Worm (Caenorhabditis elegans) whole organism, L3 larva: ENCODE results near the gene ZK682.7.
A peak's percentile ranks its signal among the peaks of the same experiment; 100 is the strongest.

Experiments
- R02D3.7 ChIP-seq: fragments of 150-350 bp; optimal IDR thresholded peaks from 2 replicates; lab custom pipeline; 2014; ENCODE audit warnings: missing biosample characterization, missing genetic modification characterization
- ZK546.5 ChIP-seq: sonication (generic microtip); optimal IDR thresholded peaks from 2 replicates; lab custom pipeline; 2017; ENCODE audit warnings: missing biosample characterization, missing genetic modification characterization
- ama-1 ChIP-seq: fragments of 150-350 bp; optimal IDR thresholded peaks from 2 replicates; lab custom pipeline; 2018
- ceh-28 ChIP-seq: fragments of 150-350 bp; optimal IDR thresholded peaks from 2 replicates; lab custom pipeline; 2014; ENCODE audit warnings: missing biosample characterization, missing genetic modification reagents, missing genetic modification characterization
- ceh-82 ChIP-seq: fragments of 150-350 bp; optimal IDR thresholded peaks from 2 replicates; lab custom pipeline; 2014; ENCODE audit warnings: missing biosample characterization, missing genetic modification characterization
- daf-12 ChIP-seq: fragments of 150-350 bp; optimal IDR thresholded peaks from 2 replicates; lab custom pipeline; 2014; ENCODE audit warnings: missing biosample characterization, missing genetic modification reagents, missing genetic modification characterization
- egl-27 ChIP-seq: sonication (generic microtip); optimal IDR thresholded peaks from 4 replicates; lab custom pipeline; 2017; ENCODE audit warnings: missing biosample characterization, missing genetic modification reagents, missing genetic modification characterization
- elt-1 ChIP-seq: fragments of 150-350 bp; optimal IDR thresholded peaks from 2 replicates; lab custom pipeline; 2014; ENCODE audit warnings: missing biosample characterization, missing genetic modification characterization
- elt-2 ChIP-seq: sonication (generic microtip); optimal IDR thresholded peaks from 2 replicates; lab custom pipeline; 2016; ENCODE audit warnings: missing genetic modification reagents, mild to moderate bottlenecking, missing genetic modification characterization, missing compliant biosample characterization
- elt-3 ChIP-seq, 3 experiments: fragments of 150-350 bp in 1 of 3; sonication (generic microtip) in 2 of 3; optimal IDR thresholded peaks; 2 replicates in 2 of 3; 4 replicates in 1 of 3; lab custom pipeline; 2014 to 2017; ENCODE audit warnings: missing biosample characterization in 3 of 3, missing genetic modification characterization in 3 of 3
- eor-1 ChIP-seq, 2 experiments: fragments of 150-350 bp; optimal IDR thresholded peaks; 2 replicates each; lab custom pipeline; 2014 to 2018; ENCODE audit warnings: missing biosample characterization in 2 of 2, missing genetic modification characterization in 2 of 2
- fkh-10 ChIP-seq: sonication (generic microtip); optimal IDR thresholded peaks from 2 replicates; lab custom pipeline; 2017; ENCODE audit warnings: missing biosample characterization, missing genetic modification reagents, missing genetic modification characterization
- fos-1 ChIP-seq: fragments of 150-350 bp; optimal IDR thresholded peaks from 2 replicates; lab custom pipeline; 2014; ENCODE audit warnings: missing biosample characterization, missing genetic modification characterization
- hmg-11 ChIP-seq: sonication (generic microtip); optimal IDR thresholded peaks from 2 replicates; lab custom pipeline; 2016; ENCODE audit warnings: missing genetic modification characterization, missing compliant biosample characterization
- lin-39 ChIP-seq: fragments of 150-350 bp; optimal IDR thresholded peaks from 2 replicates; lab custom pipeline; 2018; ENCODE audit warnings: missing biosample characterization, missing genetic modification reagents, missing genetic modification characterization
- lsy-12 ChIP-seq: sonication (generic microtip); optimal IDR thresholded peaks from 2 replicates; lab custom pipeline; 2016; ENCODE audit warnings: mild to moderate bottlenecking, missing genetic modification characterization, missing compliant biosample characterization
- mdl-1 ChIP-seq: fragments of 150-350 bp; optimal IDR thresholded peaks from 2 replicates; lab custom pipeline; 2014; ENCODE audit warnings: missing biosample characterization, missing genetic modification characterization
- nfya-1 ChIP-seq: sonication (generic microtip); optimal IDR thresholded peaks from 2 replicates; lab custom pipeline; 2017; ENCODE audit warnings: missing genetic modification characterization, mild to moderate bottlenecking, missing compliant biosample characterization, antibody characterized with exemption, moderate library complexity; ENCODE audit not compliant: insufficient read depth
- nhr-11 ChIP-seq: fragments of 150-350 bp; optimal IDR thresholded peaks from 2 replicates; lab custom pipeline; 2014; ENCODE audit warnings: missing biosample characterization, missing genetic modification characterization
- nhr-12 ChIP-seq: fragments of 150-350 bp; optimal IDR thresholded peaks from 2 replicates; lab custom pipeline; 2014; ENCODE audit warnings: missing biosample characterization, missing genetic modification characterization
- nhr-23 ChIP-seq: fragments of 150-350 bp; optimal IDR thresholded peaks from 2 replicates; lab custom pipeline; 2014; ENCODE audit warnings: missing biosample characterization, missing genetic modification reagents, missing genetic modification characterization
- nhr-237 ChIP-seq: fragments of 150-350 bp; optimal IDR thresholded peaks from 2 replicates; lab custom pipeline; 2014; ENCODE audit warnings: missing biosample characterization, missing genetic modification characterization
- nhr-67 ChIP-seq: fragments of 150-350 bp; optimal IDR thresholded peaks from 2 replicates; lab custom pipeline; 2014; ENCODE audit warnings: missing biosample characterization, missing genetic modification characterization
- nhr-76 ChIP-seq: fragments of 150-350 bp; sonication (generic microtip); optimal IDR thresholded peaks from 5 replicates; lab custom pipeline; 2014; ENCODE audit warnings: missing biosample characterization, missing genetic modification characterization
- nhr-77 ChIP-seq: fragments of 150-350 bp; optimal IDR thresholded peaks from 2 replicates; lab custom pipeline; 2014; ENCODE audit warnings: missing biosample characterization, missing genetic modification characterization
- pha-4 ChIP-seq: fragments of 150-350 bp; optimal IDR thresholded peaks from 2 replicates; lab custom pipeline; 2014; ENCODE audit warnings: missing biosample characterization, missing genetic modification reagents, missing genetic modification characterization
- pqm-1 ChIP-seq: fragments of 150-350 bp; optimal IDR thresholded peaks from 2 replicates; lab custom pipeline; 2017; ENCODE audit warnings: missing biosample characterization, missing genetic modification characterization, inconsistent platforms
- sea-2 ChIP-seq: fragments of 150-350 bp; sonication (generic microtip); optimal IDR thresholded peaks from 4 replicates; lab custom pipeline; 2014; ENCODE audit warnings: missing biosample characterization, missing genetic modification reagents, missing genetic modification characterization
- skn-1 ChIP-seq: fragments of 150-350 bp; optimal IDR thresholded peaks from 2 replicates; lab custom pipeline; 2014; ENCODE audit warnings: missing biosample characterization, missing genetic modification characterization
- snpc-4 ChIP-seq: fragments of 150-350 bp; optimal IDR thresholded peaks from 2 replicates; lab custom pipeline; 2014; ENCODE audit warnings: missing biosample characterization, missing genetic modification characterization
- tbx-2 ChIP-seq: sonication (generic microtip); optimal IDR thresholded peaks from 2 replicates; lab custom pipeline; 2016; ENCODE audit warnings: mild to moderate bottlenecking, missing genetic modification characterization, missing compliant biosample characterization
- unc-39 ChIP-seq: sonication (generic microtip); optimal IDR thresholded peaks from 4 replicates; lab custom pipeline; 2017; ENCODE audit warnings: missing biosample characterization, missing genetic modification characterization
- zag-1 ChIP-seq: fragments of 150-350 bp; optimal IDR thresholded peaks from 2 replicates; lab custom pipeline; 2014; ENCODE audit warnings: missing biosample characterization, missing genetic modification characterization

Gene ZK682.7

ce11 chrV:9260411-9260810 lies 31.6 kb downstream of the ZK682.7 start:
- TF ChIP-seq egl-27 (tag; lab: Kevin White, UChicago) (no peak), zag-1 (tag; lab: Kevin White, UChicago) (no peak), tbx-2 (tag; lab: Kevin White, UChicago) (no peak), sea-2 (GFP tag; lab: Kevin White, UChicago) (no peak), elt-3 (tag; optimal IDR thresholded peaks at IDR 0.05; lab: Kevin White, UChicago) (no peak), ama-1 (lab: Kevin White, UChicago) (no peak), daf-12 (tag; lab: Kevin White, UChicago) (no peak), elt-2 (tag; lab: Kevin White, UChicago) (no peak), hmg-11 (tag; lab: Kevin White, UChicago) (no peak), pqm-1 (no peak), fos-1 (tag; lab: Kevin White, UChicago) (no peak), fkh-10 (no peak), nfya-1 (tag; lab: Kevin White, UChicago) (no peak), nhr-11 (tag; lab: Kevin White, UChicago) (no peak), unc-39 (tag; lab: Kevin White, UChicago) (no peak), lsy-12 (tag; lab: Kevin White, UChicago) (no peak), R02D3.7 (tag; lab: Kevin White, UChicago) (no peak), nhr-237 (no peak)
- TF ChIP-seq, all 47 proteins: peak for 0

ce11 chrV:9257467-9257866 lies 34.5 kb downstream of the ZK682.7 start, which contains the start of gene F07C3.16:
TSS of gene F07C3.16 (minus strand) at chrV:9257567.
- no peak for TF ChIP-seq eor-1 (tag; optimal IDR thresholded peaks at IDR 0.05; lab: Kevin White, UChicago)
- TF ChIP-seq fkh-10, result no peak
- TF ChIP-seq elt-3 (tag; optimal IDR thresholded peaks at IDR 0.05; lab: Kevin White, UChicago), result no peak
- no peak for TF ChIP-seq egl-27 (tag; lab: Kevin White, UChicago)
- TF ChIP-seq fos-1 (tag; lab: Kevin White, UChicago), result no peak
- no peak for TF ChIP-seq nhr-12
- TF ChIP-seq ceh-28 (tag; lab: Kevin White, UChicago), result no peak

ce11 chrV:9255480-9255879 lies 36.5 kb downstream of the ZK682.7 start:
- TF ChIP-seq pqm-1 (peak; percentile 85), pha-4 (tag; lab: Kevin White, UChicago) (peak; percentile 79), ama-1 (lab: Kevin White, UChicago) (no peak), elt-2 (tag; lab: Kevin White, UChicago) (peak; percentile 92), fos-1 (tag; lab: Kevin White, UChicago) (no peak)

- TF ChIP-seq nhr-23 (tag; lab: Kevin White, UChicago) (no peak), skn-1 (tag; lab: Kevin White, UChicago) (no peak), nhr-12 (no peak), fkh-10 (no peak), pha-4 (tag; lab: Kevin White, UChicago) (peak; percentile 60), ceh-82 (tag; lab: Kevin White, UChicago) (no peak), snpc-4 (tag; lab: Kevin White, UChicago) (no peak), lsy-12 (tag; lab: Kevin White, UChicago) (no peak), elt-3 (tag; optimal IDR thresholded peaks at IDR 0.05; lab: Kevin White, UChicago) (no peak), pqm-1 (peak; percentile 95), elt-2 (tag; lab: Kevin White, UChicago) (peak; percentile 87), mdl-1 (tag; lab: Kevin White, UChicago) (no peak), unc-39 (tag; lab: Kevin White, UChicago) (no peak), sea-2 (GFP tag; lab: Kevin White, UChicago) (no peak), lin-39 (tag; lab: Kevin White, UChicago) (no peak), nhr-67 (tag; lab: Kevin White, UChicago) (no peak), ama-1 (lab: Kevin White, UChicago) (no peak), nhr-77 (tag; lab: Kevin White, UChicago) (no peak), daf-12 (tag; lab: Kevin White, UChicago) (no peak)
These were observed 37.8 kb downstream of the ZK682.7 start, which contains the start of gene F07C3.9 for ce11 chrV:9254012-9254696. TSS of gene F07C3.9 (minus strand) at chrV:9254646.

- TF ChIP-seq elt-1 (no peak), nhr-67 (tag; lab: Kevin White, UChicago) (no peak), ceh-82 (tag; lab: Kevin White, UChicago) (no peak), pha-4 (tag; lab: Kevin White, UChicago) (no peak), nhr-77 (tag; lab: Kevin White, UChicago) (no peak), ZK546.5 (tag; lab: Kevin White, UChicago) (no peak), pqm-1 (no peak), nhr-76 (no peak), hmg-11 (tag; lab: Kevin White, UChicago) (no peak)
These were observed 42.0 kb downstream of the ZK682.7 start, which contains the start of gene ptd-2 for ce11 chrV:9249932-9250331. TSS of gene ptd-2 (plus strand) at chrV:9250232.
